Worm (Caenorhabditis elegans): ENCODE results near the gene F45D3.4.
A peak's percentile ranks its signal among the peaks of the same experiment; 100 is the strongest.

Gene F45D3.4

ce11 chrV:12555872-12556271 is 2.9 kb upstream of the F45D3.4 start:
- no peak for TF ChIP-seq madf-3 (GFP tag; IDR thresholded peaks at IDR 0.05)
- 0 out of 2 replicates have a peak, but pooled peaks have one; percentile 45 for TF ChIP-seq Y95B8A.8 (GFP tag; IDR thresholded peaks at IDR 0.05)
- TF ChIP-seq rec-8 (tag; optimal IDR thresholded peaks at IDR 0.05), result no peak

- TF ChIP-seq ama-1 (optimal IDR thresholded peaks at IDR 0.05) (peak; percentile 54), ama-1 (GFP tag; optimal IDR thresholded peaks at IDR 0.05) (no peak), C06A6.2 (GFP tag; conservative IDR thresholded peaks at IDR 0.05) (0 out of 2 replicates have a peak, but pooled peaks have one; percentile 14), die-1 (tag; optimal IDR thresholded peaks at IDR 0.05) (no peak), ztf-26 (tag; optimal IDR thresholded peaks at IDR 0.05) (peak; percentile 32), somi-1 (GFP tag; optimal IDR thresholded peaks at IDR 0.05) (peak; percentile 45), nhr-179 (tag; optimal IDR thresholded peaks at IDR 0.05) (no peak), ztf-6 (GFP tag; IDR thresholded peaks at IDR 0.05) (no peak), ztf-18 (tag; optimal IDR thresholded peaks at IDR 0.05) (no peak), dox-1 (GFP tag; IDR thresholded peaks at IDR 0.05) (no peak), xnd-1 (tag; optimal IDR thresholded peaks at IDR 0.05) (no peak)
These were observed 1.4 kb upstream of the F45D3.4 start for ce11 chrV:12554172-12555031.

ce11 chrV:12553286-12553725 is 315 bp upstream of the F45D3.4 start:
- TF ChIP-seq somi-1 (GFP tag; optimal IDR thresholded peaks at IDR 0.05), result peak; percentile 87
- no peak for TF ChIP-seq repo-1 (tag; optimal IDR thresholded peaks at IDR 0.05)
- no peak for TF ChIP-seq B0035.1 (tag; optimal IDR thresholded peaks at IDR 0.05)
- TF ChIP-seq atf-7 (tag; optimal IDR thresholded peaks at IDR 0.05), result no peak
- TF ChIP-seq B0336.3 (GFP tag; IDR thresholded peaks at IDR 0.05), result no peak
- TF ChIP-seq let-526 (GFP tag; IDR thresholded peaks at IDR 0.05), result no peak
- peak; percentile 30 for TF ChIP-seq lin-40 (tag; optimal IDR thresholded peaks at IDR 0.05)
- no peak for TF ChIP-seq ceh-40 (GFP tag; IDR thresholded peaks at IDR 0.05)
- no peak for TF ChIP-seq egrh-3 (GFP tag; IDR thresholded peaks at IDR 0.05)
- TF ChIP-seq K11D2.4 (GFP tag; IDR thresholded peaks at IDR 0.05), result peak; percentile 63
- TF ChIP-seq cebp-2 (GFP tag; IDR thresholded peaks at IDR 0.05), result no peak
- no peak for TF ChIP-seq zim-3 (tag; optimal IDR thresholded peaks at IDR 0.05)
- TF ChIP-seq F49E8.2 (tag; optimal IDR thresholded peaks at IDR 0.05; ENCODE audit: insufficient read depth), result no peak
- TF ChIP-seq ceh-79 (tag; optimal IDR thresholded peaks at IDR 0.05), result no peak
- no peak for TF ChIP-seq lir-1 (GFP tag; conservative IDR thresholded peaks at IDR 0.05)
- no peak for TF ChIP-seq hmg-20 (GFP tag; IDR thresholded peaks at IDR 0.05)
- TF ChIP-seq let-607 (tag; optimal IDR thresholded peaks at IDR 0.05), result no peak
- TF ChIP-seq ceh-58 (GFP tag; IDR thresholded peaks at IDR 0.05), result no peak
- no peak for TF ChIP-seq snpc-1.3 (tag; optimal IDR thresholded peaks at IDR 0.05; ENCODE audit: insufficient read depth)
- TF ChIP-seq rpc-1 (optimal IDR thresholded peaks at IDR 0.05), result no peak
- no peak for TF ChIP-seq rpc-1 (tag; optimal IDR thresholded peaks at IDR 0.05)
- no peak for TF ChIP-seq athp-1 (tag; optimal IDR thresholded peaks at IDR 0.05)
- no peak for TF ChIP-seq ceh-27 (GFP tag; optimal IDR thresholded peaks at IDR 0.05)
- no peak for TF ChIP-seq unc-62 (GFP tag; optimal IDR thresholded peaks at IDR 0.05)
- no peak for TF ChIP-seq gei-17 (GFP tag; optimal IDR thresholded peaks at IDR 0.05)
- TF ChIP-seq lsy-27 (tag; optimal IDR thresholded peaks at IDR 0.05; ENCODE audit: borderline replicate concordance, insufficient read depth), result no peak
- no peak for TF ChIP-seq lag-1 (GFP tag; IDR thresholded peaks at IDR 0.05)
- TF ChIP-seq Y95B8A.8 (GFP tag; IDR thresholded peaks at IDR 0.05), result no peak
- TF ChIP-seq C06A6.2 (GFP tag; conservative IDR thresholded peaks at IDR 0.05), result peak; percentile 59; the same call in 1 of the 2 replicates
- TF ChIP-seq F57C9.4 (tag; optimal IDR thresholded peaks at IDR 0.05), result no peak
- TF ChIP-seq hrde-1 (tag; optimal IDR thresholded peaks at IDR 0.05; ENCODE audit: borderline replicate concordance), result no peak
- no peak for TF ChIP-seq efl-1 (GFP tag; optimal IDR thresholded peaks at IDR 0.05)
- TF ChIP-seq F52B5.7 (tag; optimal IDR thresholded peaks at IDR 0.05), result no peak
